Worm (Caenorhabditis elegans): Measurements from ENCODE around the gene irld-48.

The irld-48 gene

ce11 chrII:2937852-2938251 lies 18.0 kb upstream of the irld-48 start, which contains the start of gene irld-65:
TSS of gene irld-65 (minus strand) at chrII:2937952.
- no peak for TF ChIP-seq unc-62 (GFP tag; optimal IDR thresholded peaks at IDR 0.05)

ce11 chrII:2939681-2940080 lies 16.2 kb upstream of the irld-48 start:
- TF ChIP-seq unc-62 (GFP tag; optimal IDR thresholded peaks at IDR 0.05): no peak

ce11 chrII:2940747-2941146 lies 15.1 kb upstream of the irld-48 start, which contains the start of gene irld-66:
TSS of gene irld-66 (minus strand) at chrII:2940847.
- TF ChIP-seq unc-62 (GFP tag; optimal IDR thresholded peaks at IDR 0.05): no peak

ce11 chrII:2943966-2944365 lies 11.9 kb upstream of the irld-48 start, which contains the start of the genes irld-50 and irld-49:
TSS of gene irld-50 (minus strand) at chrII:2944066.
TSS of gene irld-49 (plus strand) at chrII:2944176.
- TF ChIP-seq unc-62 (GFP tag; optimal IDR thresholded peaks at IDR 0.05): no peak

- no peak for TF ChIP-seq unc-62 (GFP tag; optimal IDR thresholded peaks at IDR 0.05)
These were observed 9.4 kb upstream of the irld-48 start, which contains the start of gene srw-79 for ce11 chrII:2946438-2946837. TSS of gene srw-79 (plus strand) at chrII:2946738.

ce11 chrII:2948614-2949013 lies 7.3 kb upstream of the irld-48 start:
- TF ChIP-seq unc-62 (GFP tag; optimal IDR thresholded peaks at IDR 0.05): no peak

ce11 chrII:2952629-2953028 lies 3.2 kb upstream of the irld-48 start, which contains the start of gene irld-51:
TSS of gene irld-51 (minus strand) at chrII:2952729.
- TF ChIP-seq unc-62 (GFP tag; optimal IDR thresholded peaks at IDR 0.05): no peak

ce11 chrII:2958308-2958707 lies 2.4 kb downstream of the irld-48 start, which contains the start of gene srw-60:
TSS of gene srw-60 (plus strand) at chrII:2958608.
- TF ChIP-seq unc-62 (GFP tag; optimal IDR thresholded peaks at IDR 0.05): no peak

ce11 chrII:2962531-2963164 lies 6.8 kb downstream of the irld-48 start:
- no peak for TF ChIP-seq unc-62 (GFP tag; optimal IDR thresholded peaks at IDR 0.05)

- no peak for TF ChIP-seq unc-62 (GFP tag; optimal IDR thresholded peaks at IDR 0.05)
These were observed 7.8 kb downstream of the irld-48 start for ce11 chrII:2963619-2964018.

- TF ChIP-seq unc-62 (GFP tag; optimal IDR thresholded peaks at IDR 0.05): no peak
These were observed 9.5 kb downstream of the irld-48 start for ce11 chrII:2965215-2965998.

- no peak for TF ChIP-seq unc-62 (GFP tag; optimal IDR thresholded peaks at IDR 0.05)
These were observed 10.5 kb downstream of the irld-48 start for ce11 chrII:2966350-2966749.

- no peak for TF ChIP-seq unc-62 (GFP tag; optimal IDR thresholded peaks at IDR 0.05)
These were observed 11.2 kb downstream of the irld-48 start for ce11 chrII:2967064-2967463.

ce11 chrII:2973940-2974402 lies 18.1 kb downstream of the irld-48 start:
- no peak for TF ChIP-seq unc-62 (GFP tag; optimal IDR thresholded peaks at IDR 0.05)

ce11 chrII:2975561-2976230 lies 19.8 kb downstream of the irld-48 start:
- TF ChIP-seq unc-62 (GFP tag; optimal IDR thresholded peaks at IDR 0.05): no peak

ce11 chrII:2976597-2976996 lies 20.7 kb downstream of the irld-48 start, which contains the start of gene nhr-88:
TSS of gene nhr-88 (plus strand) at chrII:2976639.
- TF ChIP-seq unc-62 (GFP tag; optimal IDR thresholded peaks at IDR 0.05): no peak
